Worm (Caenorhabditis elegans): Measurements from ENCODE around the gene M117.6.

DNA sequence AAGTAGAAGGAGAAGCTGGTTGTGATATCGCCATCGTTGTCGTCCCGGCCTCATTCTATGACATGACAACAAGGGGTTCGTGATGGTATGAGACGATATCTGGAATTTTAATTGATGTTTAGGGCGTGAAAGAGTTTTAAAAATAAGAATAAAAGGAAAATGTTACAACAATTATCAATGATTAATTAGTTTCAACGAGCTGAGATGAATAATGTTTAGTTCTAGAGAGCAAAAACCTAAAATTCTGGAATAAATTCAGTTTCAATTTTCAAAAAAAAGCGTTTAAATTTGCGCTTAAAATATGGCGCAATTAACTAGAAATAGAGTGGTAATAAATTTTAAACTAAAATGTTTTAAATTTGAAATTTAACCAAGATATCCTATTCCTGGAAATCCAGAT lies 35.4 kb downstream of the M117.6 start, which contains the start of gene H01G02.3:
- TF ChIP-seq F13C5.2 (tag; optimal IDR thresholded peaks at IDR 0.05) (no peak), pes-1 (GFP tag; IDR thresholded peaks at IDR 0.05) (no peak), ama-1 (optimal IDR thresholded peaks at IDR 0.05) (no peak), ceh-36 (tag; optimal IDR thresholded peaks at IDR 0.05) (no peak), B0310.2 (tag; optimal IDR thresholded peaks at IDR 0.05) (no peak), flt-1 (GFP tag; IDR thresholded peaks at IDR 0.05) (no peak)

All from whole organism, early embryonic.